Worm (Caenorhabditis elegans) whole organism, mixed stage, embryonic: Measurements from ENCODE around the gene slc-25A10.

Experiments
- bed-3 ChIP-seq: fragments of 200-800 bp; sonication (Bioruptor generic); optimal IDR thresholded peaks from 3 replicates; lab custom pipeline; 2018; ENCODE audit warnings: mild to moderate bottlenecking, missing genetic modification characterization, moderate library complexity, missing compliant biosample characterization
- ceh-43 ChIP-seq: fragments of 200-800 bp; sonication (Bioruptor generic); optimal IDR thresholded peaks from 2 replicates; lab custom pipeline; 2018; ENCODE audit warnings: mild to moderate bottlenecking, missing genetic modification characterization, moderate library complexity, missing compliant biosample characterization
- drap-1 ChIP-seq: fragments of 200-800 bp; sonication (Bioruptor generic); optimal IDR thresholded peaks from 3 replicates; lab custom pipeline; 2018; ENCODE audit warnings: mild to moderate bottlenecking, missing genetic modification characterization, missing compliant biosample characterization
- elt-3 ChIP-seq: fragments of 150-350 bp; optimal IDR thresholded peaks from 2 replicates; lab custom pipeline; 2014; ENCODE audit warnings: missing biosample characterization, missing genetic modification characterization
- flh-1 ChIP-seq: fragments of 200-800 bp; sonication (Bioruptor generic); optimal IDR thresholded peaks from 2 replicates; lab custom pipeline; 2018; ENCODE audit warnings: mild to moderate bottlenecking, missing genetic modification characterization, moderate library complexity, missing compliant biosample characterization
- hlh-1 ChIP-seq: fragments of 150-350 bp; optimal IDR thresholded peaks from 2 replicates; lab custom pipeline; 2014; ENCODE audit warnings: missing biosample characterization, missing genetic modification reagents, missing genetic modification characterization
- lin-13 ChIP-seq: fragments of 150-350 bp; optimal IDR thresholded peaks from 2 replicates; lab custom pipeline; 2014; ENCODE audit warnings: missing biosample characterization, missing genetic modification characterization
- mab-5 ChIP-seq: fragments of 150-350 bp; optimal IDR thresholded peaks from 2 replicates; lab custom pipeline; 2014; ENCODE audit warnings: missing biosample characterization, missing genetic modification characterization
- mep-1 ChIP-seq: fragments of 150-350 bp; optimal IDR thresholded peaks from 2 replicates; lab custom pipeline; 2017; ENCODE audit warnings: missing biosample characterization, missing genetic modification reagents, missing genetic modification characterization, inconsistent platforms
- nhr-12 ChIP-seq: fragments of 150-350 bp; optimal IDR thresholded peaks from 2 replicates; lab custom pipeline; 2014; ENCODE audit warnings: missing biosample characterization, missing genetic modification characterization
- nhr-76 ChIP-seq: sonication (generic microtip); optimal IDR thresholded peaks from 2 replicates; lab custom pipeline; 2017; ENCODE audit warnings: missing biosample characterization, missing genetic modification characterization
- pha-4 ChIP-seq: fragments of 150-350 bp; optimal IDR thresholded peaks from 2 replicates; lab custom pipeline; 2018; ENCODE audit warnings: missing biosample characterization, missing genetic modification reagents, missing genetic modification characterization
- sptf-1 ChIP-seq: sonication (generic microtip); optimal IDR thresholded peaks from 2 replicates; lab custom pipeline; 2017; ENCODE audit warnings: mild to moderate bottlenecking, missing genetic modification characterization, moderate library complexity, missing compliant biosample characterization
- unc-120 ChIP-seq: sonication (generic microtip); optimal IDR thresholded peaks from 2 replicates; lab custom pipeline; 2017; ENCODE audit warnings: missing genetic modification characterization, missing compliant biosample characterization; ENCODE audit not compliant: poor library complexity, severe bottlenecking
- unc-62 ChIP-seq: fragments of 150-350 bp; optimal IDR thresholded peaks from 2 replicates; lab custom pipeline; 2014; ENCODE audit warnings: missing biosample characterization, missing genetic modification reagents, missing genetic modification characterization
- ztf-11 ChIP-seq: fragments of 150-350 bp; optimal IDR thresholded peaks from 2 replicates; lab custom pipeline; 2014; ENCODE audit warnings: missing biosample characterization, missing genetic modification characterization

slc-25A10 gene

DNA sequence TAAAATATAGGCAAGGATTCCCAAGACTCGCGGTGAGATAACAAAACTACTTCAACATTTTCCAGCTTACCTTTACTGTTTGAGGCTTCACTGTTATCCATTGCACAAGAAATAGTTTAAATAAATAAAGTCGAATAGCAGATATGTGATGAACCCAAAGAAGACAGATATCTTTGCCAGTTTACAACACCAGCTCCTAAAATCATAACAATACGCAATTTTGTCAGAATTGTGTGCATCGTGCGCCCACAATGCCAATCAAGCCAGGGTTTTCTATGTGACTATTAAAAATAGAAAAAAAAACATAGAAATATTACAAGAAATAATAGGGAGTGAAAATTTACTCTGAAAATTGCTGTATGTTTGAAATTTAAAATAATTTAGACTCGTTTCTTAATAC is 42.8 kb downstream of the slc-25A10 start, which contains the start of gene F38B6.8:
TSS of gene F38B6.8 (minus strand) at position 101 of the 400 bp plus-strand sequence.
- no peak for TF ChIP-seq drap-1
- no peak for TF ChIP-seq elt-3 (tag; lab: Kevin White, UChicago)
- no peak for TF ChIP-seq pha-4 (tag; lab: Kevin White, UChicago)
- TF ChIP-seq sptf-1 (tag; lab: Kevin White, UChicago): no peak
- no peak for TF ChIP-seq lin-13
- no peak for TF ChIP-seq unc-120
- no peak for TF ChIP-seq ztf-11 (tag; lab: Kevin White, UChicago)
- TF ChIP-seq nhr-12 (tag; lab: Kevin White, UChicago): no peak
- no peak for TF ChIP-seq flh-1 (GFP tag; lab: Kevin White, UChicago)
- TF ChIP-seq ceh-43: no peak
- no peak for TF ChIP-seq unc-62 (GFP tag; lab: Kevin White, UChicago)
- TF ChIP-seq bed-3 (GFP tag; lab: Kevin White, UChicago): no peak
- no peak for TF ChIP-seq mep-1 (tag; lab: Kevin White, UChicago)
- TF ChIP-seq hlh-1 (tag; lab: Kevin White, UChicago): no peak
- no peak for TF ChIP-seq nhr-76 (tag; lab: Kevin White, UChicago)

DNA sequence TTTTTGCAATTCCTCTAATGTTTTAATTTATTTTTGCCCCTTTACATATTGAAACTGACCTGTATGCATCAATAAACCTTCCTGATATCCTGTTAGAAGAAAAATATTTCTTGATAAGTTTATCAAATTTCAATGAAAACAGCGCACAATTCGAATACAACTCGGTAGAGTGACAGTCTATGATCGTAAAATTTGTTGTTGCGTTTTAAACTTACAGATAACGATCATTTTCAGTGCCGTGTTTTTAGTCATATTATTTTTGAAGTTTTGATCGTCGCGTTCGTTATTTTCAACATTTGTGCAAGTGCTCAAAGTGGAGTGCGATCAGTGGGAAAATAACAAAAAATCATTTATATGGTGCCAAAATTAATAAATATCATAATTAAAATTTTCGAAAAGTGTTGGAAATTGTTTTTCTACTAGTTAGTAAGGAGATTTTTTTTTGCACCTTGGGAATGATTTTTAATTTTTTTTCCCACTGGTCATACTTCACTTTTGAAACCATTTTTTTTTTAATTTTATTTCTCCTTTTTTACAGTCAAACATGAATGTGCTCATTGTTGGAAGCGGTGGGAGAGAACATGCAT is 51.0 kb downstream of the slc-25A10 start, which contains the start of gene F38B6.4:
TSS of gene F38B6.4 (plus strand) at position 537 of the 587 bp plus-strand sequence.
- no peak for TF ChIP-seq mab-5 (tag; lab: Kevin White, UChicago)
